Worm (Caenorhabditis elegans): ENCODE measurements around the gene F45F2.11.

ce11 chrV:8494260-8494939 lies 26.3 kb downstream of the F45F2.11 start, which contains the start of gene pxn-1:
- no peak for TF ChIP-seq syd-9 (tag; optimal IDR thresholded peaks at IDR 0.05)
- TF ChIP-seq ets-4 (tag; optimal IDR thresholded peaks at IDR 0.05): no peak
- no peak for TF ChIP-seq fkh-10 (GFP tag; optimal IDR thresholded peaks at IDR 0.05)
- no peak for TF ChIP-seq sox-2 (GFP tag; IDR thresholded peaks at IDR 0.05)
- no peak for TF ChIP-seq nhr-11 (tag; optimal IDR thresholded peaks at IDR 0.05)
- no peak for TF ChIP-seq C08G9.2 (tag; optimal IDR thresholded peaks at IDR 0.05)

Data from whole organism, late embryonic.